Worm (Caenorhabditis elegans): ENCODE data around the gene mct-6.

DNA sequence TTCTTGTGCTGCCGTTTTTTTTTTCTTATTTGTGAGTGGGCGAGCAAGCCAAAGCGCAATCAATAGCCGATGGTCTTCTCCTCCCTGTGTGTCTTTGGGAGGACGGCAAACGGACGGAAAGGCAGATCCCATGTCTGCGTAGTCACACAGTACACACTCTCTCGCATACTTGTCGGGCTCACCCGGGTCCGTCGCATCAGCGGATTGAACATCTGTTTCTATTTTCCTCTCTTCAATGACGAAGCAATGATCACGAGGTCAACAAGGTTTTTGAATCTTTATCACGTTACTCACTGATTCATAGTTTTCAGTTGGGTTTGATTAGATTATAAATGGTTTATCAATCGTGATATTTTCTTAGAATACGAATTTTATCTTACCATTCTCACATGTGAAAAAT is 45.2 kb upstream of the mct-6 start:
- TF ChIP-seq ama-1 (optimal IDR thresholded peaks at IDR 0.05), result no peak
- no peak for TF ChIP-seq tbx-37 (GFP tag; conservative IDR thresholded peaks at IDR 0.05)
